Worm (Caenorhabditis elegans) whole organism, L1 larva: ENCODE data around the gene scp-1.

Source experiments
- C16A3.4 ChIP-seq: fragments of 150-350 bp; optimal IDR thresholded peaks from 2 replicates; lab custom pipeline; 2014; ENCODE audit warnings: missing biosample characterization, missing genetic modification characterization
- alr-1 ChIP-seq: fragments of 200-800 bp; sonication (Bioruptor generic); optimal IDR thresholded peaks from 2 replicates; lab custom pipeline; 2018; ENCODE audit warnings: borderline replicate concordance, mild to moderate bottlenecking, missing genetic modification characterization, missing compliant biosample characterization
- ama-1 ChIP-seq: fragments of 150-350 bp; optimal IDR thresholded peaks from 2 replicates; lab custom pipeline; 2014
- ceh-8 ChIP-seq: fragments of 200-800 bp; sonication (Bioruptor generic); optimal IDR thresholded peaks from 2 replicates; lab custom pipeline; 2018; ENCODE audit warnings: mild to moderate bottlenecking, missing genetic modification characterization, moderate library complexity, missing compliant biosample characterization
- ceh-88 ChIP-seq: fragments of 200-800 bp; sonication (Bioruptor generic); IDR thresholded peaks from 2 replicates; pipeline ENCODE4 v1.3.6; 2022; ENCODE audit warnings: missing genetic modification characterization, missing compliant biosample characterization
- dsc-1 ChIP-seq: sonication (generic microtip); optimal IDR thresholded peaks from 2 replicates; lab custom pipeline; 2016; ENCODE audit warnings: mild to moderate bottlenecking, missing genetic modification characterization, missing compliant biosample characterization
- elt-2 ChIP-seq: sonication (generic microtip); optimal IDR thresholded peaks from 2 replicates; lab custom pipeline; 2016; ENCODE audit warnings: missing genetic modification characterization, mild to moderate bottlenecking, inconsistent platforms, missing compliant biosample characterization, missing genetic modification reagents
- fkh-8 ChIP-seq: sonication (generic microtip); optimal IDR thresholded peaks from 2 replicates; lab custom pipeline; 2016; ENCODE audit warnings: mild to moderate bottlenecking, missing genetic modification characterization, missing compliant biosample characterization
- grh-1 ChIP-seq: fragments of 200-800 bp; sonication (Bioruptor generic); IDR thresholded peaks from 2 replicates; pipeline ENCODE4 v1.3.6; 2022; ENCODE audit warnings: missing genetic modification reagents, missing genetic modification characterization, missing compliant biosample characterization
- jun-1 ChIP-seq: fragments of 150-350 bp; optimal IDR thresholded peaks from 2 replicates; lab custom pipeline; 2014; ENCODE audit warnings: missing biosample characterization, missing genetic modification reagents, missing genetic modification characterization
- lin-14 ChIP-seq: fragments of 200-800 bp; sonication (Bioruptor generic); optimal IDR thresholded peaks from 2 replicates; lab custom pipeline; 2018; ENCODE audit warnings: mild to moderate bottlenecking, missing genetic modification characterization, moderate library complexity, missing compliant biosample characterization
- lin-39 ChIP-seq: fragments of 150-350 bp; optimal IDR thresholded peaks from 2 replicates; lab custom pipeline; 2014; ENCODE audit warnings: missing biosample characterization, missing genetic modification reagents, missing genetic modification characterization
- mab-9 ChIP-seq: fragments of 200-800 bp; sonication (Bioruptor generic); IDR thresholded peaks from 2 replicates; pipeline ENCODE4 v1.3.6; 2022; ENCODE audit warnings: missing genetic modification reagents, missing genetic modification characterization, missing compliant biosample characterization
- mep-1 ChIP-seq: fragments of 150-350 bp; optimal IDR thresholded peaks from 2 replicates; lab custom pipeline; 2014; ENCODE audit warnings: missing biosample characterization, missing genetic modification characterization
- nhr-237 ChIP-seq: fragments of 150-350 bp; optimal IDR thresholded peaks from 2 replicates; lab custom pipeline; 2014; ENCODE audit warnings: missing biosample characterization, missing genetic modification characterization
- nhr-47 ChIP-seq: sonication (generic microtip); optimal IDR thresholded peaks from 2 replicates; lab custom pipeline; 2016; ENCODE audit warnings: mild to moderate bottlenecking, missing genetic modification characterization, moderate library complexity, missing compliant biosample characterization
- pag-3 ChIP-seq: sonication (generic microtip); optimal IDR thresholded peaks from 2 replicates; lab custom pipeline; 2017; ENCODE audit warnings: missing genetic modification characterization, mild to moderate bottlenecking, missing compliant biosample characterization, antibody characterized with exemption, borderline replicate concordance; ENCODE audit not compliant: insufficient read depth
- pax-3 ChIP-seq: fragments of 200-800 bp; sonication (Bioruptor generic); optimal IDR thresholded peaks from 2 replicates; lab custom pipeline; 2018; ENCODE audit warnings: mild to moderate bottlenecking, missing genetic modification characterization, moderate library complexity, missing compliant biosample characterization
- sup-37 ChIP-seq: fragments of 200-800 bp; sonication (Bioruptor generic); optimal IDR thresholded peaks from 2 replicates; lab custom pipeline; 2018; ENCODE audit warnings: mild to moderate bottlenecking, missing genetic modification characterization, missing compliant biosample characterization
- tlp-1 ChIP-seq: fragments of 150-350 bp; optimal IDR thresholded peaks from 2 replicates; lab custom pipeline; 2014; ENCODE audit warnings: missing biosample characterization, missing genetic modification characterization
- zag-1 ChIP-seq: fragments of 150-350 bp; optimal IDR thresholded peaks from 2 replicates; lab custom pipeline; 2014; ENCODE audit warnings: missing biosample characterization, missing genetic modification characterization
- ztf-11 ChIP-seq, 2 experiments: sonication (generic microtip); optimal IDR thresholded peaks; 2 replicates each; lab custom pipeline; 2016 to 2017; ENCODE audit warnings: missing genetic modification characterization in 2 of 2, missing biosample characterization in 1 of 2, missing compliant biosample characterization in 1 of 2

Gene scp-1

ce11 chrII:9378174-9378573 is 44.4 kb downstream of the scp-1 start:
- no peak for TF ChIP-seq lin-14 (GFP tag; lab: Kevin White, UChicago)
- TF ChIP-seq elt-2 (tag; lab: Kevin White, UChicago): peak; percentile 20
- TF ChIP-seq mep-1 (tag; lab: Kevin White, UChicago): no peak
- no peak for TF ChIP-seq ceh-8

- no peak for TF ChIP-seq grh-1 (GFP tag; lab: Robert Waterston, UW)
- no peak for TF ChIP-seq jun-1 (tag; lab: Kevin White, UChicago)
- TF ChIP-seq pag-3 (tag; lab: Kevin White, UChicago): no peak
- TF ChIP-seq fkh-8: no peak
- TF ChIP-seq sup-37: no peak
- TF ChIP-seq zag-1 (tag; lab: Kevin White, UChicago): no peak
- no peak for TF ChIP-seq tlp-1 (tag; lab: Kevin White, UChicago)
- no peak for TF ChIP-seq alr-1
- TF ChIP-seq C16A3.4: no peak
- TF ChIP-seq nhr-237 (tag; lab: Kevin White, UChicago): no peak
- TF ChIP-seq dsc-1: no peak
- no peak for TF ChIP-seq ama-1
- TF ChIP-seq pax-3 (tag; lab: Kevin White, UChicago): no peak
- no peak for TF ChIP-seq mab-9 (GFP tag; lab: Robert Waterston, UW)
Measured at ce11 chrII:9379796-9380195, 46.0 kb downstream of the scp-1 start, which contains the start of gene srh-48. srh-48 (plus strand) TSS chrII:9380096.

DNA sequence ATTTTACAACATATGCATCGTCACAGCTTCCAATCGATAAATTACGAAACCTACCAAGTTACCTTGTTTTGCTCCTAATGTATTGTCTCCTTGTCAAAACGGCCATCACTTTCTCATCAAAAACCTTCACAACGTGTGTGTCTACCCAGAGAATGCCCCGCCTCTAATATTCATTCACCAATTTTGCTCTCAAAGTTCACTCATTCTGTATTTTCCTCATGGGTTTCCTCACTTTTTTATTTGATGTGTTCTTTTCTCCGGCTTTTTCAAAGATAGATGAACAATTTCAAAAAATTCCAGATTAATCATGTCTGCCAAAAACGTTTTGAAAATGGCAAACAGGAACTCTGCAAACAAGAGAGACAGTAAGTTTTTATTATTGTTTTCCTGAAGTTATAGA is 51.4 kb downstream of the scp-1 start, which contains the start of gene C06C3.7:
C06C3.7 (plus strand) TSS at position 301 of the 400 bp plus-strand sequence.
- TF ChIP-seq sup-37 (no peak), ceh-88 (GFP tag; lab: Robert Waterston, UW) (no peak), lin-39 (no peak), nhr-47 (tag; lab: Kevin White, UChicago) (no peak), ztf-11 (tag; optimal IDR thresholded peaks at IDR 0.05; lab: Kevin White, UChicago) (no peak)
